Fruit fly (Drosophila melanogaster) whole organism, embryonic: ENCODE data around the gene CG43448.
A peak's percentile ranks its signal among the peaks of the same experiment; 100 is the strongest.

Experiments used
- C15 ChIP-seq: fragments of 200-800 bp; sonication (Bioruptor generic); IDR thresholded peaks from 3 replicates; pipeline ENCODE4 v1.3.6; 2022; ENCODE audit warnings: missing biosample characterization, missing genetic modification characterization
- CG1024 ChIP-seq: fragments of 200-800 bp; sonication (Bioruptor generic); IDR thresholded peaks from 2 replicates; pipeline ENCODE4 v1.3.6; 2022; ENCODE audit warnings: missing biosample characterization, missing genetic modification characterization
- CG10654 ChIP-seq: fragments of 200-800 bp; sonication (Bioruptor generic); optimal IDR thresholded peaks from 2 replicates; lab custom pipeline; 2016; ENCODE audit warnings: missing biosample characterization, missing genetic modification characterization
- CG14667 ChIP-seq: fragments of 200-800 bp; sonication (Bioruptor generic); IDR thresholded peaks from 2 replicates; pipeline ENCODE4 v1.3.6; 2022; ENCODE audit warnings: missing biosample characterization, missing genetic modification characterization
- CG15514 ChIP-seq: fragments of 200-800 bp; sonication (Bioruptor generic); optimal IDR thresholded peaks from 3 replicates; lab custom pipeline; 2017; ENCODE audit warnings: missing biosample characterization, missing genetic modification characterization, mild to moderate bottlenecking, moderate library complexity, missing genetic modification reagents
- CG1602 ChIP-seq: fragments of 200-800 bp; sonication (Bioruptor generic); optimal IDR thresholded peaks from 3 replicates; lab custom pipeline; 2016; ENCODE audit warnings: missing biosample characterization, missing genetic modification characterization
- CG1603 ChIP-seq: fragments of 200-800 bp; sonication (Bioruptor generic); optimal IDR thresholded peaks from 2 replicates; lab custom pipeline; 2019; ENCODE audit warnings: missing biosample characterization, mild to moderate bottlenecking, missing genetic modification characterization, moderate library complexity
- CG17186 ChIP-seq: fragments of 200-800 bp; sonication (Bioruptor generic); optimal IDR thresholded peaks from 3 replicates; lab custom pipeline; 2017; ENCODE audit warnings: missing biosample characterization, missing genetic modification reagents, missing genetic modification characterization
- CG17361 ChIP-seq: fragments of 200-800 bp; sonication (Bioruptor generic); IDR thresholded peaks from 3 replicates; pipeline ENCODE4 v1.3.6; 2022; ENCODE audit warnings: missing biosample characterization, missing genetic modification characterization
- CG18011 ChIP-seq: fragments of 200-800 bp; sonication (Bioruptor generic); optimal IDR thresholded peaks from 2 replicates; lab custom pipeline; 2017; ENCODE audit warnings: missing biosample characterization, missing genetic modification characterization, mild to moderate bottlenecking, moderate library complexity, missing genotype
- CG2712 ChIP-seq: fragments of 200-800 bp; optimal IDR thresholded peaks from 3 replicates; lab custom pipeline; 2019; ENCODE audit warnings: missing biosample characterization, mild to moderate bottlenecking, missing genetic modification characterization, moderate library complexity
- CG3838 ChIP-seq: fragments of 200-800 bp; sonication (Bioruptor generic); optimal IDR thresholded peaks from 3 replicates; lab custom pipeline; 2016; ENCODE audit warnings: missing biosample characterization, missing genetic modification characterization
- CG6813 ChIP-seq: fragments of 200-800 bp; sonication (Bioruptor generic); optimal IDR thresholded peaks from 2 replicates; lab custom pipeline; 2017; ENCODE audit warnings: missing biosample characterization, missing genetic modification characterization, mild to moderate bottlenecking, moderate library complexity, missing genetic modification reagents
- CG7556 ChIP-seq: fragments of 200-800 bp; sonication (Bioruptor generic); optimal IDR thresholded peaks from 2 replicates; lab custom pipeline; 2017; ENCODE audit warnings: missing biosample characterization, mild to moderate bottlenecking, missing genetic modification characterization
- CG7928 ChIP-seq: fragments of 200-800 bp; sonication (Bioruptor generic); optimal IDR thresholded peaks from 2 replicates; lab custom pipeline; 2017; ENCODE audit warnings: missing biosample characterization, mild to moderate bottlenecking, missing genetic modification characterization
- CG9932 ChIP-seq: fragments of 200-800 bp; sonication (Bioruptor generic); IDR thresholded peaks from 2 replicates; pipeline ENCODE4 v1.3.6; 2022; ENCODE audit warnings: missing biosample characterization, missing genetic modification characterization
- Chrac-16 ChIP-seq: fragments of 200-800 bp; sonication (Bioruptor generic); optimal IDR thresholded peaks from 3 replicates; lab custom pipeline; 2016; ENCODE audit warnings: missing biosample characterization, missing genetic modification characterization
- Dll ChIP-seq: fragments of 200-800 bp; sonication (Bioruptor generic); IDR thresholded peaks from 4 replicates; pipeline ENCODE4 v1.3.6; 2022; ENCODE audit warnings: missing biosample characterization, missing genetic modification characterization; ENCODE audit not compliant: partially characterized antibody
- Dref ChIP-seq: fragments of 200-800 bp; sonication (Bioruptor generic); IDR thresholded peaks from 2 replicates; pipeline ENCODE4 v1.3.6; 2022; ENCODE audit warnings: missing biosample characterization, missing genetic modification characterization
- Drgx ChIP-seq: fragments of 200-800 bp; sonication (Bioruptor generic); IDR thresholded peaks from 2 replicates; pipeline ENCODE4 v1.3.6; 2022; ENCODE audit warnings: missing biosample characterization, missing genetic modification characterization
- Fer2 ChIP-seq: fragments of 200-800 bp; sonication (Bioruptor generic); optimal IDR thresholded peaks from 2 replicates; lab custom pipeline; 2018; ENCODE audit warnings: missing biosample characterization, mild to moderate bottlenecking, missing genetic modification characterization, moderate library complexity
- Fer3 ChIP-seq: fragments of 200-800 bp; sonication (Bioruptor generic); optimal IDR thresholded peaks from 2 replicates; lab custom pipeline; 2018; ENCODE audit warnings: missing biosample characterization, mild to moderate bottlenecking, missing genetic modification characterization, moderate library complexity
- Hr51 ChIP-seq, 2 experiments: fragments of 200-800 bp; sonication (Bioruptor generic); optimal IDR thresholded peaks; 2 replicates in 1 of 2; 3 replicates in 1 of 2; lab custom pipeline; 2016 to 2018; ENCODE audit warnings: missing biosample characterization in 2 of 2, missing genetic modification characterization in 2 of 2, mild to moderate bottlenecking in 1 of 2, moderate library complexity in 1 of 2
- Lhr ChIP-seq: fragments of 200-800 bp; sonication (Bioruptor generic); optimal IDR thresholded peaks from 3 replicates; lab custom pipeline; 2017; ENCODE audit warnings: mild to moderate bottlenecking, missing biosample characterization, missing genetic modification reagents, missing genetic modification characterization
- MESR4 ChIP-seq: fragments of 200-800 bp; sonication (Bioruptor generic); optimal IDR thresholded peaks from 2 replicates; lab custom pipeline; 2018; ENCODE audit warnings: missing biosample characterization, mild to moderate bottlenecking, missing genetic modification characterization, moderate library complexity
- Mad ChIP-seq: fragments of 200-800 bp; sonication (Bioruptor generic); optimal IDR thresholded peaks from 2 replicates; lab custom pipeline; 2016; ENCODE audit warnings: missing biosample characterization, missing genetic modification characterization
- Oli ChIP-seq: fragments of 200-800 bp; sonication (Bioruptor generic); optimal IDR thresholded peaks from 2 replicates; lab custom pipeline; 2018; ENCODE audit warnings: missing biosample characterization, mild to moderate bottlenecking, missing genetic modification characterization, moderate library complexity
- Scr ChIP-seq: fragments of 200-800 bp; sonication (Bioruptor generic); IDR thresholded peaks from 2 replicates; pipeline ENCODE4 v1.3.6; 2022; ENCODE audit warnings: missing biosample characterization, missing genetic modification characterization; ENCODE audit not compliant: partially characterized antibody
- Taf1 ChIP-seq: fragments of 200-800 bp; sonication (Bioruptor generic); IDR thresholded peaks from 2 replicates; pipeline ENCODE4 v1.3.6; 2022; ENCODE audit warnings: missing biosample characterization, missing genetic modification characterization
- Xbp1 ChIP-seq: fragments of 200-800 bp; sonication (Bioruptor generic); optimal IDR thresholded peaks from 3 replicates; lab custom pipeline; 2016; ENCODE audit warnings: missing biosample characterization, mild to moderate bottlenecking, missing genetic modification characterization
- bowl ChIP-seq: fragments of 200-800 bp; sonication (Bioruptor generic); IDR thresholded peaks from 2 replicates; pipeline ENCODE4 v1.3.6; 2022; ENCODE audit warnings: missing biosample characterization, missing genetic modification characterization
- cato ChIP-seq: fragments of 200-800 bp; sonication (Bioruptor generic); optimal IDR thresholded peaks from 2 replicates; lab custom pipeline; 2016; ENCODE audit warnings: missing biosample characterization, missing genetic modification characterization, borderline replicate concordance
- dmrt11E ChIP-seq: fragments of 200-800 bp; sonication (Bioruptor generic); optimal IDR thresholded peaks from 3 replicates; lab custom pipeline; 2018; ENCODE audit warnings: missing biosample characterization, mild to moderate bottlenecking, missing genetic modification characterization, moderate library complexity
- ewg ChIP-seq: fragments of 200-800 bp; sonication (Bioruptor generic); optimal IDR thresholded peaks from 3 replicates; lab custom pipeline; 2017; ENCODE audit warnings: mild to moderate bottlenecking, missing biosample characterization, missing genetic modification reagents, missing genetic modification characterization
- fd96Cb ChIP-seq: fragments of 200-800 bp; sonication (Bioruptor generic); optimal IDR thresholded peaks from 2 replicates; lab custom pipeline; 2018; ENCODE audit warnings: missing biosample characterization, mild to moderate bottlenecking, missing genetic modification characterization, moderate library complexity
- ftz-f1 ChIP-seq: fragments of 200-800 bp; sonication (Bioruptor generic); optimal IDR thresholded peaks from 2 replicates; lab custom pipeline; 2016; ENCODE audit warnings: missing biosample characterization, missing genetic modification characterization
- gem ChIP-seq: fragments of 200-800 bp; sonication (Bioruptor generic); optimal IDR thresholded peaks from 2 replicates; lab custom pipeline; 2019; ENCODE audit warnings: missing biosample characterization, mild to moderate bottlenecking, missing genetic modification characterization, moderate library complexity
- lilli ChIP-seq: fragments of 200-800 bp; sonication (Bioruptor generic); optimal IDR thresholded peaks from 3 replicates; lab custom pipeline; 2016; ENCODE audit warnings: missing biosample characterization, missing genetic modification characterization
- mirr ChIP-seq: fragments of 200-800 bp; sonication (Bioruptor generic); optimal IDR thresholded peaks from 3 replicates; lab custom pipeline; 2018; ENCODE audit warnings: missing biosample characterization, mild to moderate bottlenecking, missing genetic modification characterization
- nerfin-2 ChIP-seq: fragments of 200-800 bp; sonication (Bioruptor generic); IDR thresholded peaks from 2 replicates; pipeline ENCODE4 v1.3.6; 2022; ENCODE audit warnings: missing biosample characterization, missing genetic modification characterization; ENCODE audit not compliant: partially characterized antibody
- otp ChIP-seq: fragments of 200-800 bp; sonication (Bioruptor generic); IDR thresholded peaks from 3 replicates; pipeline ENCODE4, ENCODE4 v1.3.6; 2022; ENCODE audit warnings: missing biosample characterization, missing genetic modification characterization
- pan ChIP-seq, 4 experiments: fragments of >200 bp in 3 of 4; fragments of 200-800 bp in 1 of 4; sonication (Bioruptor generic) in 1 of 4; optimal IDR thresholded peaks in 3 of 4; IDR thresholded peaks in 1 of 4; 2 replicates each; pipeline versions ENCODE4 v1.3.6 to Lab custom; 2017 to 2022; ENCODE audit warnings: missing biosample characterization in 2 of 4, missing genetic modification characterization in 2 of 4, mixed read lengths in 1 of 4
- ranshi ChIP-seq: fragments of 200-800 bp; sonication (Bioruptor generic); IDR thresholded peaks from 2 replicates; pipeline ENCODE4 v1.3.6; 2022; ENCODE audit warnings: missing biosample characterization, missing genetic modification characterization
- sug ChIP-seq: fragments of 200-800 bp; optimal IDR thresholded peaks from 2 replicates; lab custom pipeline; 2019; ENCODE audit warnings: missing biosample characterization, mild to moderate bottlenecking, missing genetic modification characterization, moderate library complexity
- tin ChIP-seq: fragments of 200-800 bp; sonication (Bioruptor generic); optimal IDR thresholded peaks from 3 replicates; lab custom pipeline; 2016; ENCODE audit warnings: missing biosample characterization, missing genetic modification characterization
- tio ChIP-seq: fragments of 200-800 bp; sonication (Bioruptor generic); optimal IDR thresholded peaks from 2 replicates; lab custom pipeline; 2017; ENCODE audit warnings: missing biosample characterization, missing genetic modification characterization, inconsistent platforms
- trh ChIP-seq: fragments of 200-800 bp; sonication (Bioruptor generic); optimal IDR thresholded peaks from 2 replicates; lab custom pipeline; 2016; ENCODE audit warnings: missing biosample characterization, missing genetic modification characterization
- vvl ChIP-seq: fragments of 200-800 bp; sonication (Bioruptor generic); IDR thresholded peaks from 2 replicates; pipeline ENCODE4 v1.3.6; 2022; ENCODE audit warnings: missing biosample characterization, missing genetic modification characterization
- zen ChIP-seq: fragments of 200-800 bp; sonication (Bioruptor generic); optimal IDR thresholded peaks from 3 replicates; lab custom pipeline; 2018; ENCODE audit warnings: missing biosample characterization, mild to moderate bottlenecking, missing genetic modification characterization, moderate library complexity
- zfh1 ChIP-seq: fragments of 200-800 bp; sonication (Bioruptor generic); IDR thresholded peaks from 3 replicates; pipeline ENCODE4 v1.3.6; 2022; ENCODE audit warnings: missing biosample characterization, missing genetic modification characterization

CG43448 gene

DNA sequence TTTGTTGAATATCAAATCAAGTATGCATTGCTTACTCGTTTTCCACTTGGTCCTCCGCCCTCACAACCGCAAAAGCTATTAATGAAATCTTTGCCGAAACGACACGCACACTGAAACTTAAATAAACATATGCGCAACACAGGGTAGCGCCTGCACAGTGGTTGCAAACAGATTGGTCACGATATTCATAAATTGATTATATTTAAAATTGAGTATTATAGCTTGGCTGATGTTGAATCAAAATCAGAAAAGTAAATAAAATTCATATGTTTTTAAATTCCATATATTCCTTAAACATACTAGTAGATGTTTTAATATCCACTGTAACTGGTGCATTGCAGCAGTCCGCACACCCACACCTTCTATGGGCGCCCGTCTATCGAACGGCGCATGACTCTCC is 46.4 kb upstream of the CG43448 start:
- TF ChIP-seq Fer3 (tag; lab: Kevin White, UChicago) (no peak), CG1024 (GFP tag; lab: Robert Waterston, UW) (no peak), Lhr (GFP tag; lab: Kevin White, UChicago) (no peak), ftz-f1 (GFP tag; lab: Kevin White, UChicago) (no peak), trh (GFP tag; lab: Kevin White, UChicago) (no peak), CG6813 (GFP tag; lab: Kevin White, UChicago) (no peak), CG18011 (GFP tag; lab: Kevin White, UChicago) (no peak), CG9932 (GFP tag; lab: Robert Waterston, UW) (no peak), pan (optimal IDR thresholded peaks at IDR 0.05; lab: Kevin White, UChicago) (no peak), pan (GFP tag; optimal IDR thresholded peaks at IDR 0.05 in 1 of 2, IDR thresholded peaks at IDR 0.05 in 1 of 2) (peak in 1 of 2 experiments; percentile 39), cato (GFP tag; lab: Kevin White, UChicago) (no peak), CG14667 (GFP tag; lab: Robert Waterston, UW) (no peak), C15 (GFP tag; lab: Robert Waterston, UW) (no peak), sug (tag; lab: Kevin White, UChicago) (no peak), zfh1 (GFP tag; lab: Robert Waterston, UW) (peak; percentile 49; the same call in 1 of the 3 replicates), dmrt11E (tag; lab: Kevin White, UChicago) (peak; percentile 28), vvl (GFP tag; lab: Robert Waterston, UW) (peak; percentile 56), Hr51 (GFP tag; optimal IDR thresholded peaks at IDR 0.05; lab: Kevin White, UChicago) (peak in 1 of 2 experiments; percentile 22), Xbp1 (GFP tag; lab: Kevin White, UChicago) (peak; percentile 9), ewg (peak; percentile 11), Fer2 (tag; lab: Kevin White, UChicago) (no peak), Taf1 (no peak), tio (peak; percentile 4), CG1603 (tag; lab: Kevin White, UChicago) (peak; percentile 58), mirr (no peak), CG1602 (GFP tag; lab: Kevin White, UChicago) (no peak), CG10654 (GFP tag; lab: Kevin White, UChicago) (no peak), Dref (GFP tag; lab: Robert Waterston, UW) (no peak), Oli (peak; percentile 24), bowl (GFP tag; lab: Robert Waterston, UW) (no peak), fd96Cb (tag; lab: Kevin White, UChicago) (peak; percentile 9), nerfin-2 (GFP tag; lab: Robert Waterston, UW) (no peak), zen (tag; lab: Kevin White, UChicago) (no peak), CG7556 (GFP tag; lab: Kevin White, UChicago) (no peak), Chrac-16 (GFP tag; lab: Kevin White, UChicago) (peak; percentile 8), CG3838 (GFP tag; lab: Kevin White, UChicago) (no peak), Mad (GFP tag; lab: Kevin White, UChicago) (peak; percentile 4), lilli (GFP tag; lab: Kevin White, UChicago) (no peak), Scr (GFP tag; lab: Robert Waterston, UW) (no peak), gem (peak; percentile 55), CG15514 (GFP tag; lab: Kevin White, UChicago) (no peak), CG17361 (GFP tag; lab: Robert Waterston, UW) (0 out of 3 replicates have a peak, but pooled peaks have one; percentile 23), CG7928 (no peak), MESR4 (no peak), Drgx (peak; percentile 67), CG17186 (GFP tag; lab: Kevin White, UChicago) (no peak), otp (GFP tag; lab: Robert Waterston, UW) (0 out of 3 replicates have a peak, but pooled peaks have one; percentile 27), ranshi (GFP tag; lab: Robert Waterston, UW) (0 out of 2 replicates have a peak, but pooled peaks have one; percentile 4), CG2712 (tag; lab: Kevin White, UChicago) (peak; percentile 36), Dll (GFP tag; lab: Robert Waterston, UW) (no peak), tin (no peak)
